Worm (Caenorhabditis elegans) whole organism, L1 larva: ENCODE data around the gene srz-19.
"Not testable (repeated sequence)": the region's sequence is repeated elsewhere in the genome, so short reads cannot be mapped to it uniquely, and the experiment has no call there.

Experiments used
- blmp-1 ChIP-seq: fragments of 150-350 bp; optimal IDR thresholded peaks from 2 replicates; lab custom pipeline; 2014; ENCODE audit warnings: missing biosample characterization, missing genetic modification characterization
- ceh-63 ChIP-seq: fragments of 200-800 bp; sonication (Bioruptor generic); optimal IDR thresholded peaks from 2 replicates; lab custom pipeline; 2018; ENCODE audit warnings: mild to moderate bottlenecking, missing genetic modification characterization, missing compliant biosample characterization
- ceh-8 ChIP-seq: fragments of 200-800 bp; sonication (Bioruptor generic); optimal IDR thresholded peaks from 2 replicates; lab custom pipeline; 2018; ENCODE audit warnings: mild to moderate bottlenecking, missing genetic modification characterization, moderate library complexity, missing compliant biosample characterization
- ceh-88 ChIP-seq: fragments of 200-800 bp; sonication (Bioruptor generic); IDR thresholded peaks from 2 replicates; pipeline ENCODE4 v1.3.6; 2022; ENCODE audit warnings: missing genetic modification characterization, missing compliant biosample characterization
- ceh-90 ChIP-seq: sonication (generic microtip); optimal IDR thresholded peaks from 2 replicates; lab custom pipeline; 2016; ENCODE audit warnings: missing genetic modification characterization, missing compliant biosample characterization
- dpl-1 ChIP-seq, 3 experiments: fragments of 150-350 bp in 2 of 3; sonication (generic microtip) in 1 of 3; optimal IDR thresholded peaks; 2 replicates each; lab custom pipeline; 2014 to 2017; ENCODE audit warnings: missing biosample characterization in 3 of 3, missing genetic modification characterization in 3 of 3, missing genetic modification reagents in 3 of 3
- efl-1 ChIP-seq, 4 experiments: fragments of 150-350 bp; optimal IDR thresholded peaks in 3 of 4; peaks in 1 of 4; 1 replicate in 1 of 4; 2 replicates in 3 of 4; lab custom pipeline; 2014; ENCODE audit warnings: missing biosample characterization in 2 of 4, missing genetic modification characterization in 2 of 4, missing genetic modification reagents in 2 of 4
- fkh-10 ChIP-seq: sonication (generic microtip); optimal IDR thresholded peaks from 2 replicates; lab custom pipeline; 2017; ENCODE audit warnings: missing biosample characterization, missing genetic modification reagents, missing genetic modification characterization
- fkh-4 ChIP-seq: sonication (generic microtip); optimal IDR thresholded peaks from 2 replicates; lab custom pipeline; 2016; ENCODE audit warnings: missing compliant biosample characterization, missing genetic modification characterization, borderline replicate concordance
- fkh-8 ChIP-seq: sonication (generic microtip); optimal IDR thresholded peaks from 2 replicates; lab custom pipeline; 2016; ENCODE audit warnings: mild to moderate bottlenecking, missing genetic modification characterization, missing compliant biosample characterization
- hlh-17 ChIP-seq: fragments of 200-800 bp; sonication (Bioruptor generic); optimal IDR thresholded peaks from 2 replicates; lab custom pipeline; 2018; ENCODE audit warnings: missing genetic modification characterization, mild to moderate bottlenecking, missing compliant biosample characterization, moderate library complexity, borderline replicate concordance
- irx-1 ChIP-seq: sonication (generic microtip); optimal IDR thresholded peaks from 2 replicates; lab custom pipeline; 2016; ENCODE audit warnings: missing genetic modification characterization, missing compliant biosample characterization
- lin-14 ChIP-seq: fragments of 200-800 bp; sonication (Bioruptor generic); optimal IDR thresholded peaks from 2 replicates; lab custom pipeline; 2018; ENCODE audit warnings: mild to moderate bottlenecking, missing genetic modification characterization, moderate library complexity, missing compliant biosample characterization
- mdl-1 ChIP-seq, 2 experiments: fragments of 150-350 bp; optimal IDR thresholded peaks; 2 replicates each; lab custom pipeline; 2014 to 2017; ENCODE audit warnings: missing biosample characterization in 2 of 2, missing genetic modification characterization in 2 of 2, inconsistent platforms in 1 of 2
- mep-1 ChIP-seq: fragments of 150-350 bp; optimal IDR thresholded peaks from 2 replicates; lab custom pipeline; 2014; ENCODE audit warnings: missing biosample characterization, missing genetic modification characterization
- nhr-12 ChIP-seq: sonication (generic microtip); optimal IDR thresholded peaks from 2 replicates; lab custom pipeline; 2017; ENCODE audit warnings: missing biosample characterization, missing genetic modification characterization
- nhr-19 ChIP-seq: fragments of 200-800 bp; sonication (Bioruptor generic); conservative IDR thresholded peaks from 2 replicates; pipeline ENCODE4 v1.3.6; 2022; ENCODE audit warnings: missing genetic modification characterization, missing compliant biosample characterization
- nhr-20 ChIP-seq: sonication (generic microtip); optimal IDR thresholded peaks from 2 replicates; lab custom pipeline; 2016; ENCODE audit warnings: mild to moderate bottlenecking, missing genetic modification characterization, missing compliant biosample characterization
- nhr-237 ChIP-seq: fragments of 150-350 bp; optimal IDR thresholded peaks from 2 replicates; lab custom pipeline; 2014; ENCODE audit warnings: missing biosample characterization, missing genetic modification characterization
- nhr-28 ChIP-seq: fragments of 150-350 bp; optimal IDR thresholded peaks from 2 replicates; lab custom pipeline; 2014; ENCODE audit warnings: missing biosample characterization, missing genetic modification characterization
- nhr-71 ChIP-seq: sonication (generic microtip); optimal IDR thresholded peaks from 2 replicates; lab custom pipeline; 2016; ENCODE audit warnings: mild to moderate bottlenecking, missing genetic modification characterization, moderate library complexity, missing compliant biosample characterization
- nhr-76 ChIP-seq: sonication (generic microtip); optimal IDR thresholded peaks from 2 replicates; lab custom pipeline; 2017; ENCODE audit warnings: missing biosample characterization, missing genetic modification characterization
- nhr-84 ChIP-seq: sonication (generic microtip); optimal IDR thresholded peaks from 2 replicates; lab custom pipeline; 2017; ENCODE audit warnings: missing biosample characterization, missing genetic modification characterization
- nhr-85 ChIP-seq: sonication (generic microtip); peaks from one replicate; lab custom pipeline; 2016; ENCODE audit warnings: missing genetic modification characterization, inconsistent platforms, missing compliant biosample characterization
- pqm-1 ChIP-seq: sonication (generic microtip); optimal IDR thresholded peaks from 3 replicates; lab custom pipeline; 2017; ENCODE audit warnings: missing biosample characterization, missing genetic modification characterization
- rnt-1 ChIP-seq: sonication (generic microtip); optimal IDR thresholded peaks from 2 replicates; lab custom pipeline; 2016; ENCODE audit warnings: mild to moderate bottlenecking, missing genetic modification characterization, moderate library complexity, missing compliant biosample characterization
- skn-1 ChIP-seq: fragments of 150-350 bp; optimal IDR thresholded peaks from 2 replicates; lab custom pipeline; 2014; ENCODE audit warnings: missing biosample characterization, missing genetic modification characterization
- snu-23 ChIP-seq: sonication (generic microtip); optimal IDR thresholded peaks from 2 replicates; lab custom pipeline; 2016; ENCODE audit warnings: missing genetic modification characterization, missing compliant biosample characterization
- sptf-1 ChIP-seq: fragments of 150-350 bp; optimal IDR thresholded peaks from 2 replicates; lab custom pipeline; 2014; ENCODE audit warnings: missing biosample characterization, missing genetic modification characterization
- sup-37 ChIP-seq: fragments of 200-800 bp; sonication (Bioruptor generic); optimal IDR thresholded peaks from 2 replicates; lab custom pipeline; 2018; ENCODE audit warnings: mild to moderate bottlenecking, missing genetic modification characterization, missing compliant biosample characterization
- unc-30 ChIP-seq: sonication (generic microtip); optimal IDR thresholded peaks from 2 replicates; lab custom pipeline; 2017; ENCODE audit warnings: missing biosample characterization, missing genetic modification characterization
- unc-62 ChIP-seq: fragments of 150-350 bp; optimal IDR thresholded peaks from 2 replicates; lab custom pipeline; 2014; ENCODE audit warnings: missing biosample characterization, missing genetic modification reagents, missing genetic modification characterization
- unc-86 ChIP-seq: sonication (generic microtip); optimal IDR thresholded peaks from 2 replicates; lab custom pipeline; 2016; ENCODE audit warnings: missing genetic modification characterization, missing compliant biosample characterization
- vab-15 ChIP-seq: sonication (generic microtip); optimal IDR thresholded peaks from 2 replicates; lab custom pipeline; 2017; ENCODE audit warnings: missing genotype, mild to moderate bottlenecking, missing genetic modification characterization, missing compliant biosample characterization
- ztf-11 ChIP-seq, 2 experiments: sonication (generic microtip); optimal IDR thresholded peaks; 2 replicates each; lab custom pipeline; 2016 to 2017; ENCODE audit warnings: missing genetic modification characterization in 2 of 2, missing biosample characterization in 1 of 2, missing compliant biosample characterization in 1 of 2
- ztf-4 ChIP-seq: fragments of 150-350 bp; optimal IDR thresholded peaks from 2 replicates; lab custom pipeline; 2014; ENCODE audit warnings: missing biosample characterization, missing genetic modification characterization

srz-19 gene

ce11 chrIV:3909114-3909513 is 10.5 kb upstream of the srz-19 start, which contains the start of gene F56D6.13:
Gene F56D6.13 (plus strand): TSS chrIV:3909414.
- TF ChIP-seq ztf-4 (tag; lab: Kevin White, UChicago), result no peak
- TF ChIP-seq nhr-237, result no peak
- TF ChIP-seq fkh-10 (GFP tag; lab: Kevin White, UChicago), result no peak
- no peak for TF ChIP-seq pqm-1
- no peak for TF ChIP-seq nhr-76 (tag; lab: Kevin White, UChicago)

- not testable (repeated sequence) for TF ChIP-seq unc-86, nhr-20, skn-1 (tag; lab: Kevin White, UChicago)
Measured at ce11 chrIV:3911848-3912247, 7.8 kb upstream of the srz-19 start, which contains the start of gene F56D6.18. Gene F56D6.18 (minus strand): TSS chrIV:3911948.

- TF ChIP-seq ceh-90 (tag; lab: Kevin White, UChicago) (no peak), nhr-85 (no peak), unc-86 (tag; lab: Kevin White, UChicago) (no peak), nhr-76 (tag; lab: Kevin White, UChicago) (no peak), rnt-1 (no peak), fkh-8 (tag; lab: Kevin White, UChicago) (no peak), fkh-4 (tag; lab: Kevin White, UChicago) (no peak), sup-37 (no peak), nhr-12 (no peak), ceh-88 (GFP tag; lab: Robert Waterston, UW) (no peak), dpl-1 (GFP tag; optimal IDR thresholded peaks at IDR 0.05; lab: Kevin White, UChicago) (no peak), vab-15 (tag; lab: Kevin White, UChicago) (no peak), irx-1 (no peak)
Measured at ce11 chrIV:3912598-3912997, 7.0 kb upstream of the srz-19 start, which contains the start of gene F56D6.20. Gene F56D6.20 (plus strand): TSS chrIV:3912898.

ce11 chrIV:3914462-3914861 is 5.1 kb upstream of the srz-19 start, which contains the start of gene F56D6.19:
Gene F56D6.19 (plus strand): TSS chrIV:3914762.
- TF ChIP-seq efl-1 (optimal IDR thresholded peaks at IDR 0.05; lab: Kevin White, UChicago), result no peak
- peak in 1 of 2 experiments; percentile 64 for TF ChIP-seq efl-1 (GFP tag; optimal IDR thresholded peaks at IDR 0.05 in 1 of 2; lab: Kevin White, UChicago)
- TF ChIP-seq sptf-1 (tag; lab: Kevin White, UChicago), result no peak

- TF ChIP-seq mdl-1 (tag; optimal IDR thresholded peaks at IDR 0.05; lab: Kevin White, UChicago) (no peak), ceh-8 (GFP tag; lab: Kevin White, UChicago) (no peak), nhr-28 (no peak), nhr-84 (no peak), ceh-63 (GFP tag; lab: Kevin White, UChicago) (no peak), lin-14 (GFP tag; lab: Kevin White, UChicago) (no peak), nhr-19 (GFP tag; lab: Robert Waterston, UW) (no peak), nhr-71 (no peak), snu-23 (GFP tag; lab: Kevin White, UChicago) (no peak), unc-62 (GFP tag; lab: Kevin White, UChicago) (no peak), unc-30 (tag; lab: Kevin White, UChicago) (no peak), hlh-17 (GFP tag; lab: Kevin White, UChicago) (no peak), blmp-1 (no peak), mep-1 (no peak), sptf-1 (tag; lab: Kevin White, UChicago) (no peak), ztf-11 (tag; optimal IDR thresholded peaks at IDR 0.05; lab: Kevin White, UChicago) (no peak), dpl-1 (GFP tag; optimal IDR thresholded peaks at IDR 0.05; lab: Kevin White, UChicago) (no peak)
Measured at ce11 chrIV:3915296-3915695, 4.3 kb upstream of the srz-19 start, which contains the start of gene srz-20. Gene srz-20 (plus strand): TSS chrIV:3915596.
